Worm (Caenorhabditis elegans) whole organism, L4 larva: ENCODE measurements around the gene txt-13.

Experiments
- Y5F2A.4 ChIP-seq: fragments of 200-800 bp; sonication (Bioruptor generic); optimal IDR thresholded peaks from 2 replicates; lab custom pipeline; 2018; ENCODE audit warnings: mild to moderate bottlenecking, missing genetic modification characterization, missing compliant biosample characterization
- ces-1 ChIP-seq: fragments of 150-350 bp; sonication (generic microtip); optimal IDR thresholded peaks from 4 replicates; lab custom pipeline; 2014; ENCODE audit warnings: missing biosample characterization, missing genetic modification reagents, missing genetic modification characterization
- daf-16 ChIP-seq, 3 experiments: sonication (generic microtip); optimal IDR thresholded peaks; 2 replicates each; lab custom pipeline; 2016 to 2017; ENCODE audit warnings: missing genetic modification characterization in 3 of 3, missing genetic modification reagents in 3 of 3, mild to moderate bottlenecking in 2 of 3, missing compliant biosample characterization in 2 of 3, missing biosample characterization in 1 of 3, moderate library complexity in 1 of 3
- gei-8 ChIP-seq: fragments of 200-800 bp; sonication (Bioruptor generic); optimal IDR thresholded peaks from 2 replicates; lab custom pipeline; 2018; ENCODE audit warnings: mild to moderate bottlenecking, missing genetic modification characterization, missing compliant biosample characterization
- jun-1 ChIP-seq: fragments of 150-350 bp; optimal IDR thresholded peaks from 2 replicates; lab custom pipeline; 2014; ENCODE audit warnings: missing biosample characterization, missing genetic modification reagents, missing genetic modification characterization
- lin-13 ChIP-seq: fragments of 150-350 bp; optimal IDR thresholded peaks from 2 replicates; lab custom pipeline; 2014; ENCODE audit warnings: missing biosample characterization, missing genetic modification reagents, missing genetic modification characterization
- lin-15B ChIP-seq: fragments of 150-350 bp; sonication (generic microtip); optimal IDR thresholded peaks from 3 replicates; lab custom pipeline; 2014; ENCODE audit warnings: missing biosample characterization, missing genetic modification characterization
- lin-39 ChIP-seq: fragments of 150-350 bp; optimal IDR thresholded peaks from 2 replicates; lab custom pipeline; 2014; ENCODE audit warnings: missing biosample characterization, missing genetic modification reagents, missing genetic modification characterization
- mep-1 ChIP-seq: fragments of 150-350 bp; sonication (generic microtip); optimal IDR thresholded peaks from 3 replicates; lab custom pipeline; 2014; ENCODE audit warnings: missing biosample characterization, missing genetic modification characterization
- nhr-48 ChIP-seq: sonication (generic microtip); optimal IDR thresholded peaks from 2 replicates; lab custom pipeline; 2016; ENCODE audit warnings: mild to moderate bottlenecking, missing genetic modification characterization, missing compliant biosample characterization
- nhr-77 ChIP-seq: fragments of 150-350 bp; optimal IDR thresholded peaks from 2 replicates; lab custom pipeline; 2014; ENCODE audit warnings: missing biosample characterization, missing genetic modification characterization
- rbr-2 ChIP-seq: sonication (generic microtip); optimal IDR thresholded peaks from 2 replicates; lab custom pipeline; 2016; ENCODE audit warnings: missing genotype, missing genetic modification characterization, missing compliant biosample characterization
- unc-62 ChIP-seq, 3 experiments: fragments of 150-350 bp in 1 of 3; sonication (generic microtip); optimal IDR thresholded peaks in 2 of 3; peaks in 1 of 3; 1 replicate in 1 of 3; 2 replicates in 2 of 3; lab custom pipeline; 2014 to 2017; ENCODE audit warnings: missing biosample characterization in 3 of 3, missing genetic modification characterization in 3 of 3, missing genetic modification reagents in 3 of 3, missing genotype in 1 of 3
- vab-7 ChIP-seq: fragments of 200-800 bp; sonication (Bioruptor generic); IDR thresholded peaks from 2 replicates; pipeline ENCODE4 v1.3.6; 2022; ENCODE audit warnings: missing genetic modification reagents, missing genetic modification characterization, missing compliant biosample characterization

- no peak for TF ChIP-seq nhr-48 (tag; lab: Kevin White, UChicago)
- no peak for TF ChIP-seq lin-13 (GFP tag; lab: Kevin White, UChicago)
- no peak for TF ChIP-seq gei-8 (GFP tag; lab: Kevin White, UChicago)
- TF ChIP-seq lin-15B (tag; lab: Kevin White, UChicago): no peak
- no peak for TF ChIP-seq rbr-2
- TF ChIP-seq mep-1 (tag; lab: Kevin White, UChicago): no peak
- no peak for TF ChIP-seq lin-39 (tag; lab: Kevin White, UChicago)
- no peak for TF ChIP-seq ces-1
- TF ChIP-seq jun-1 (tag; lab: Kevin White, UChicago): no peak
- no peak for TF ChIP-seq vab-7 (GFP tag; lab: Robert Waterston, UW)
- no peak for TF ChIP-seq unc-62 (GFP tag; optimal IDR thresholded peaks at IDR 0.05 in 1 of 2; lab: Kevin White, UChicago)
- TF ChIP-seq unc-62 (tag; optimal IDR thresholded peaks at IDR 0.05; lab: Kevin White, UChicago): no peak
- no peak for TF ChIP-seq nhr-77 (tag; lab: Kevin White, UChicago)
- TF ChIP-seq Y5F2A.4 (GFP tag; lab: Kevin White, UChicago): no peak
- no peak for TF ChIP-seq daf-16 (GFP tag; optimal IDR thresholded peaks at IDR 0.05; lab: Kevin White, UChicago)
- no peak for TF ChIP-seq daf-16 (tag; optimal IDR thresholded peaks at IDR 0.05; lab: Kevin White, UChicago)
Measured at ce11 chrII:10587742-10588141, 17.3 kb downstream of the txt-13 start, which contains the start of gene crn-3.
